Worm (Caenorhabditis elegans): ENCODE results near the gene C42D4.18.

The C42D4.18 gene

ce11 chrIV:7188528-7189422 lies 22.2 kb downstream of the C42D4.18 start, which contains the start of gene srlf-7 (continued):
- TF ChIP-seq irx-1 (tag; optimal IDR thresholded peaks at IDR 0.05) (no peak), lin-35 (GFP tag; optimal IDR thresholded peaks at IDR 0.05) (peak in 1 of 2 experiments; percentile 80), blmp-1 (tag; optimal IDR thresholded peaks at IDR 0.05) (peak; percentile 67), jun-1 (tag; optimal IDR thresholded peaks at IDR 0.05) (peak; percentile 66), fkh-4 (tag; optimal IDR thresholded peaks at IDR 0.05; ENCODE audit: borderline replicate concordance) (no peak), nhr-71 (tag; optimal IDR thresholded peaks at IDR 0.05) (peak; percentile 78), elt-2 (tag; optimal IDR thresholded peaks at IDR 0.05) (peak; percentile 99), snpc-4 (tag; optimal IDR thresholded peaks at IDR 0.05) (no peak), nhr-77 (tag; optimal IDR thresholded peaks at IDR 0.05) (peak; percentile 58), mdl-1 (tag; optimal IDR thresholded peaks at IDR 0.05) (no peak), Y116A8C.19 (tag; optimal IDR thresholded peaks at IDR 0.05; ENCODE audit: borderline replicate concordance) (no peak), tbx-2 (tag; optimal IDR thresholded peaks at IDR 0.05) (peak; percentile 58), ztf-4 (tag; optimal IDR thresholded peaks at IDR 0.05) (no peak), lin-14 (GFP tag; optimal IDR thresholded peaks at IDR 0.05) (peak; percentile 81), tlp-1 (tag; optimal IDR thresholded peaks at IDR 0.05) (no peak), sox-4 (tag; optimal IDR thresholded peaks at IDR 0.05) (no peak), pax-3 (tag; optimal IDR thresholded peaks at IDR 0.05) (no peak), dpl-1 (GFP tag; optimal IDR thresholded peaks at IDR 0.05) (peak in 1 of 3 experiments; percentile 36), snu-23 (GFP tag; optimal IDR thresholded peaks at IDR 0.05) (peak; percentile 52), nhr-85 (tag) (peak; percentile 86), unc-62 (GFP tag; optimal IDR thresholded peaks at IDR 0.05) (no peak), C04F5.9 (tag; optimal IDR thresholded peaks at IDR 0.05) (no peak), nhr-28 (tag; optimal IDR thresholded peaks at IDR 0.05) (no peak), isw-1 (GFP tag; IDR thresholded peaks at IDR 0.05) (no peak), egl-13 (tag; optimal IDR thresholded peaks at IDR 0.05) (no peak), ceh-88 (GFP tag; IDR thresholded peaks at IDR 0.05) (no peak)

- peak; percentile 38 for TF ChIP-seq nhr-20 (tag; optimal IDR thresholded peaks at IDR 0.05)
- TF ChIP-seq nhr-90 (tag; optimal IDR thresholded peaks at IDR 0.05; ENCODE audit: poor library complexity) = peak; percentile 27
- TF ChIP-seq elt-2 (tag; optimal IDR thresholded peaks at IDR 0.05) = peak; percentile 89
- TF ChIP-seq jun-1 (tag; optimal IDR thresholded peaks at IDR 0.05) = peak; percentile 49
- TF ChIP-seq lin-35 (GFP tag; optimal IDR thresholded peaks at IDR 0.05) = peak in 1 of 2 experiments; percentile 28
- no peak for TF ChIP-seq pqm-1 (tag; optimal IDR thresholded peaks at IDR 0.05)
- no peak for TF ChIP-seq aha-1 (tag; optimal IDR thresholded peaks at IDR 0.05)
- TF ChIP-seq nhr-19 (GFP tag; conservative IDR thresholded peaks at IDR 0.05) = no peak
- no peak for TF ChIP-seq nhr-237 (tag; optimal IDR thresholded peaks at IDR 0.05)
- TF ChIP-seq mef-2 (tag; optimal IDR thresholded peaks at IDR 0.05) = no peak
- peak; percentile 56 for TF ChIP-seq lin-14 (GFP tag; optimal IDR thresholded peaks at IDR 0.05)
- TF ChIP-seq elt-3 (tag; optimal IDR thresholded peaks at IDR 0.05) = peak in 3 of 6 experiments; percentile 6 to 73 (median 56)
- peak; percentile 22 for TF ChIP-seq blmp-1 (tag; optimal IDR thresholded peaks at IDR 0.05)
- peak; percentile 69 for TF ChIP-seq nhr-71 (tag; optimal IDR thresholded peaks at IDR 0.05)
Observed at ce11 chrIV:7190409-7190808, 23.8 kb downstream of the C42D4.18 start.

- TF ChIP-seq efl-1 (optimal IDR thresholded peaks at IDR 0.05) (no peak), efl-1 (GFP tag; optimal IDR thresholded peaks at IDR 0.05 in 1 of 2) (peak in 1 of 2 experiments; percentile 67), C34B4.2 (tag; optimal IDR thresholded peaks at IDR 0.05) (no peak)
Observed at ce11 chrIV:7191745-7192144, 25.2 kb downstream of the C42D4.18 start, which contains the start of gene R13A1.5. R13A1.5 (minus strand) TSS chrIV:7191845.

Data from whole organism, L1 larva.